Worm (Caenorhabditis elegans): ENCODE results near the gene pgph-3.

Gene pgph-3

ce11 chrV:5772503-5772902, 8.9 kb upstream of the pgph-3 start:
- no peak for TF ChIP-seq ZK546.5 (tag; optimal IDR thresholded peaks at IDR 0.05)
- TF ChIP-seq nhr-48 (tag; optimal IDR thresholded peaks at IDR 0.05): no peak
- no peak for TF ChIP-seq fos-1 (tag; optimal IDR thresholded peaks at IDR 0.05)
- no peak for TF ChIP-seq ceh-20 (GFP tag; IDR thresholded peaks at IDR 0.05)
- TF ChIP-seq pqm-1 (tag; optimal IDR thresholded peaks at IDR 0.05): no peak

- TF ChIP-seq zip-2 (tag; optimal IDR thresholded peaks at IDR 0.05) (no peak), aha-1 (tag) (peak; percentile 73), madf-5 (GFP tag; IDR thresholded peaks at IDR 0.05) (no peak), hlh-11 (tag; optimal IDR thresholded peaks at IDR 0.05) (peak; percentile 2), mes-2 (tag; optimal IDR thresholded peaks at IDR 0.05; ENCODE audit: poor library complexity, severe bottlenecking) (peak; percentile 14), mdl-1 (tag; optimal IDR thresholded peaks at IDR 0.05) (no peak), lin-38 (GFP tag; IDR thresholded peaks at IDR 0.05) (peak; percentile 36; the same call in 1 of the 2 replicates), unc-62 (GFP tag; optimal IDR thresholded peaks at IDR 0.05 in 1 of 2) (peak in 1 of 2 experiments; percentile 59), unc-62 (tag; optimal IDR thresholded peaks at IDR 0.05) (no peak)
Observed at ce11 chrV:5771627-5772026, 8.0 kb upstream of the pgph-3 start, which contains the start of gene F44E7.3. F44E7.3 (plus strand) TSS chrV:5771945.

DNA sequence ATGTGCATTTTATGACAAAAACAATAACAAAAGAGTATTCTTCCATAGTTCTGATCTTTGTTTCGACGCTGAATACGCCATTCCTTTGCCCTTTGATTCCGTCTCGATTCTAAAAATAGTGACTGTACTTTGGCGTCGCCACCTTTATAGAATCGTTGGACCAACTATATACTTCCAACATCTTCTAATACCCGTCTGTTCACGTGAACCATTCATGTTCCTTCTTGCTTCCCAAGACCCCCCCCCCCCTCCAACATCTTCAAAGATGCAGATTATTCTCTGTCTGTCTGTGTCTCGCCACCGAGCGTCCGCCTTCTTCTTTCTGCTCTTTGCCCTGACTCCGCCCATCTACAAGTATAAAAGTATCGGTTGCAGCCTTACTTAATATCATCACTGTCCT, 6.4 kb upstream of the pgph-3 start:
- TF ChIP-seq unc-62 (GFP tag; optimal IDR thresholded peaks at IDR 0.05 in 1 of 2) (no peak), unc-62 (tag; optimal IDR thresholded peaks at IDR 0.05) (no peak), ceh-82 (tag; optimal IDR thresholded peaks at IDR 0.05) (no peak), zfp-3 (GFP tag; conservative IDR thresholded peaks at IDR 0.05) (no peak), dmd-6 (GFP tag; IDR thresholded peaks at IDR 0.05) (peak; percentile 38; the same call in 1 of the 2 replicates), mes-2 (tag; optimal IDR thresholded peaks at IDR 0.05; ENCODE audit: poor library complexity, severe bottlenecking) (peak; percentile 33), nhr-41 (GFP tag; IDR thresholded peaks at IDR 0.05) (no peak), madf-9 (GFP tag; conservative IDR thresholded peaks at IDR 0.05) (no peak), F10B5.3 (tag; optimal IDR thresholded peaks at IDR 0.05) (no peak), aha-1 (tag) (no peak), mxl-2 (GFP tag; conservative IDR thresholded peaks at IDR 0.05) (peak; percentile 80)

DNA sequence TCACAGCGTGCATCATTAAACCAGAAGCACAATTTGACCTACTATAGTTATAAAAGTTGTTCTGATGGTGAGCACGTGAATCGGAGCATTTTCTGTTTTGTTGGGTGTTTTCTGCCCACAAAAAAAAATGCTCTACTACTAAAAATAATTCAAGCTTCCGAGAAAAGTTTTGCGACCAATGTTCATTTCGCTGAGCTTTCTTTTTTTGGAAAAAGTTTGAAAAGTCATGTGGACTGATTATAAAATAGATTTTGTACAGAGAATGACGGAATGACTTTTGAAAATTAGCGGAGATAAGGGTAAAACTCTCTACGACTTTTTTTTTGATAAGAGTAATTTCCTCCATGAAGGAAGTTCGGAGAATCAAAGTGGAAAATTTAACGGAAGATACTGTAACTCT, 5.9 kb upstream of the pgph-3 start:
- TF ChIP-seq unc-62 (GFP tag; optimal IDR thresholded peaks at IDR 0.05 in 1 of 2) (peak in 1 of 2 experiments; percentile 60), unc-62 (tag; optimal IDR thresholded peaks at IDR 0.05) (no peak), dmd-6 (GFP tag; IDR thresholded peaks at IDR 0.05) (peak; percentile 82), mep-1 (tag; optimal IDR thresholded peaks at IDR 0.05) (no peak), mdt-29 (GFP tag; IDR thresholded peaks at IDR 0.05) (no peak), tra-1 (GFP tag; IDR thresholded peaks at IDR 0.05) (no peak), nhr-102 (tag; optimal IDR thresholded peaks at IDR 0.05) (no peak), unc-130 (GFP tag; optimal IDR thresholded peaks at IDR 0.05) (no peak), F37D6.2 (tag; optimal IDR thresholded peaks at IDR 0.05) (no peak), attf-4 (tag; optimal IDR thresholded peaks at IDR 0.05) (no peak), lim-7 (GFP tag; IDR thresholded peaks at IDR 0.05) (no peak), F10B5.3 (tag; optimal IDR thresholded peaks at IDR 0.05) (no peak), aha-1 (tag) (no peak), nhr-48 (tag; optimal IDR thresholded peaks at IDR 0.05) (peak; percentile 48), nhr-6 (tag; optimal IDR thresholded peaks at IDR 0.05) (no peak), ceh-82 (tag; optimal IDR thresholded peaks at IDR 0.05) (no peak), aly-2 (tag; optimal IDR thresholded peaks at IDR 0.05) (no peak), zfp-3 (GFP tag; conservative IDR thresholded peaks at IDR 0.05) (no peak), mdl-1 (tag; optimal IDR thresholded peaks at IDR 0.05) (peak in 1 of 2 experiments; percentile 16), lin-15B (tag; optimal IDR thresholded peaks at IDR 0.05) (no peak), jun-1 (tag; optimal IDR thresholded peaks at IDR 0.05) (no peak), zip-2 (tag; optimal IDR thresholded peaks at IDR 0.05) (no peak), nhr-237 (tag; optimal IDR thresholded peaks at IDR 0.05) (no peak), fos-1 (tag; optimal IDR thresholded peaks at IDR 0.05) (no peak), F49E8.2 (tag; optimal IDR thresholded peaks at IDR 0.05; ENCODE audit: borderline replicate concordance) (no peak), ZK546.5 (tag; optimal IDR thresholded peaks at IDR 0.05) (no peak), ceh-20 (GFP tag; IDR thresholded peaks at IDR 0.05) (no peak), nhr-28 (tag; optimal IDR thresholded peaks at IDR 0.05) (peak; percentile 32), snpc-4 (tag; optimal IDR thresholded peaks at IDR 0.05) (no peak), vab-7 (GFP tag; IDR thresholded peaks at IDR 0.05) (no peak), spr-1 (tag; optimal IDR thresholded peaks at IDR 0.05) (no peak), dmd-9 (GFP tag; IDR thresholded peaks at IDR 0.05) (no peak), hif-1 (tag; optimal IDR thresholded peaks at IDR 0.05) (no peak), egl-27 (tag; optimal IDR thresholded peaks at IDR 0.05) (no peak), mes-2 (tag; optimal IDR thresholded peaks at IDR 0.05; ENCODE audit: poor library complexity, severe bottlenecking) (no peak), nhr-76 (tag; optimal IDR thresholded peaks at IDR 0.05) (no peak), Y75B8A.6 (GFP tag; IDR thresholded peaks at IDR 0.05) (no peak)
